Worm (Caenorhabditis elegans) whole organism, L4 larva: ENCODE results near the gene ZK1248.19.
A peak's percentile ranks its signal among the peaks of the same experiment; 100 is the strongest.

Source experiments
- D1046.2 ChIP-seq: fragments of 200-800 bp; sonication (Bioruptor generic); IDR thresholded peaks from 2 replicates; pipeline ENCODE4 v1.3.6; 2022; ENCODE audit warnings: missing genetic modification characterization, missing compliant biosample characterization
- F10B5.3 ChIP-seq: sonication (generic microtip); optimal IDR thresholded peaks from 2 replicates; lab custom pipeline; 2016; ENCODE audit warnings: mild to moderate bottlenecking, missing genetic modification characterization, missing compliant biosample characterization
- F26F4.8 ChIP-seq: fragments of 200-800 bp; sonication (Bioruptor generic); conservative IDR thresholded peaks from 2 replicates; pipeline ENCODE4 v1.3.6; 2022; ENCODE audit warnings: missing genetic modification characterization, missing compliant biosample characterization
- F37D6.2 ChIP-seq: sonication (generic microtip); optimal IDR thresholded peaks from 2 replicates; lab custom pipeline; 2016; ENCODE audit warnings: mild to moderate bottlenecking, missing genetic modification characterization, missing compliant biosample characterization
- R02D3.7 ChIP-seq: fragments of 150-350 bp; sonication (generic microtip); optimal IDR thresholded peaks from 3 replicates; lab custom pipeline; 2014; ENCODE audit warnings: missing biosample characterization, missing genetic modification characterization
- Y105C5A.15 ChIP-seq: fragments of 200-800 bp; sonication (Bioruptor generic); IDR thresholded peaks from 2 replicates; pipeline ENCODE4 v1.3.6; 2022; ENCODE audit warnings: missing genetic modification characterization, missing compliant biosample characterization
- Y5F2A.4 ChIP-seq: fragments of 200-800 bp; sonication (Bioruptor generic); optimal IDR thresholded peaks from 2 replicates; lab custom pipeline; 2018; ENCODE audit warnings: mild to moderate bottlenecking, missing genetic modification characterization, missing compliant biosample characterization
- Y75B8A.6 ChIP-seq: fragments of 200-800 bp; sonication (Bioruptor generic); IDR thresholded peaks from 2 replicates; pipeline ENCODE4 v1.3.6; 2022; ENCODE audit warnings: missing genetic modification reagents, missing genetic modification characterization, missing compliant biosample characterization
- ZK546.5 ChIP-seq, 2 experiments: sonication (generic microtip); optimal IDR thresholded peaks; 2 replicates each; lab custom pipeline; 2017; ENCODE audit warnings: missing biosample characterization in 2 of 2, missing genetic modification characterization in 2 of 2
- aha-1 ChIP-seq: fragments of 150-350 bp; peaks from one replicate; lab custom pipeline; 2014; ENCODE audit warnings: missing biosample characterization, missing genetic modification characterization
- aly-2 ChIP-seq: sonication (generic microtip); optimal IDR thresholded peaks from 2 replicates; lab custom pipeline; 2018; ENCODE audit warnings: missing biosample characterization, missing genetic modification characterization
- ama-1 ChIP-seq: fragments of 150-350 bp; optimal IDR thresholded peaks from 2 replicates; lab custom pipeline; 2014; ENCODE audit warnings: inconsistent platforms, mixed read lengths
- arid-1 ChIP-seq: fragments of 200-800 bp; sonication (Bioruptor generic); conservative IDR thresholded peaks from 2 replicates; pipeline ENCODE4 v1.3.6; 2022; ENCODE audit warnings: missing genetic modification reagents, missing genetic modification characterization, missing compliant biosample characterization
- ceh-28 ChIP-seq: fragments of 150-350 bp; optimal IDR thresholded peaks from 2 replicates; lab custom pipeline; 2014; ENCODE audit warnings: missing biosample characterization, missing genetic modification reagents, missing genetic modification characterization
- ceh-44 ChIP-seq: fragments of 200-800 bp; sonication (Bioruptor generic); IDR thresholded peaks from 2 replicates; pipeline ENCODE4 v1.3.6; 2022; ENCODE audit warnings: missing genetic modification reagents, missing genetic modification characterization, missing compliant biosample characterization
- daf-12 ChIP-seq: fragments of 150-350 bp; optimal IDR thresholded peaks from 2 replicates; lab custom pipeline; 2014; ENCODE audit warnings: missing biosample characterization, missing genetic modification reagents, missing genetic modification characterization
- daf-19 ChIP-seq: fragments of 200-800 bp; sonication (Bioruptor generic); conservative IDR thresholded peaks from 2 replicates; pipeline ENCODE4 v1.3.6; 2022; ENCODE audit warnings: missing genetic modification characterization, missing compliant biosample characterization
- daf-8 ChIP-seq: fragments of 200-800 bp; sonication (Bioruptor generic); IDR thresholded peaks from 2 replicates; pipeline ENCODE4 v1.3.6; 2022; ENCODE audit warnings: missing genetic modification characterization, missing compliant biosample characterization
- dmd-6 ChIP-seq: fragments of 200-800 bp; sonication (Bioruptor generic); IDR thresholded peaks from 2 replicates; pipeline ENCODE4 v1.3.6; 2022; ENCODE audit warnings: missing genetic modification reagents, missing genetic modification characterization, missing compliant biosample characterization
- dmd-8 ChIP-seq: fragments of 200-800 bp; sonication (Bioruptor generic); IDR thresholded peaks from 2 replicates; pipeline ENCODE4 v1.3.6; 2022; ENCODE audit warnings: missing genetic modification characterization, missing compliant biosample characterization
- dpl-1 ChIP-seq: fragments of 150-350 bp; optimal IDR thresholded peaks from 2 replicates; lab custom pipeline; 2014; ENCODE audit warnings: missing biosample characterization, missing genetic modification reagents, missing genetic modification characterization
- egl-27 ChIP-seq: sonication (generic microtip); optimal IDR thresholded peaks from 3 replicates; lab custom pipeline; 2017; ENCODE audit warnings: missing biosample characterization, missing genetic modification reagents, missing genetic modification characterization
- gei-8 ChIP-seq: fragments of 200-800 bp; sonication (Bioruptor generic); optimal IDR thresholded peaks from 2 replicates; lab custom pipeline; 2018; ENCODE audit warnings: mild to moderate bottlenecking, missing genetic modification characterization, missing compliant biosample characterization
- hlh-11 ChIP-seq: fragments of 200-800 bp; sonication (Bioruptor generic); optimal IDR thresholded peaks from 2 replicates; lab custom pipeline; 2018; ENCODE audit warnings: mild to moderate bottlenecking, missing genetic modification characterization, missing compliant biosample characterization
- hlh-30 ChIP-seq: sonication (generic microtip); optimal IDR thresholded peaks from 2 replicates; lab custom pipeline; 2017; ENCODE audit warnings: antibody characterized with exemption, mild to moderate bottlenecking, missing genetic modification characterization, missing compliant biosample characterization; ENCODE audit not compliant: insufficient read depth
- jun-1 ChIP-seq: fragments of 150-350 bp; optimal IDR thresholded peaks from 2 replicates; lab custom pipeline; 2014; ENCODE audit warnings: missing biosample characterization, missing genetic modification reagents, missing genetic modification characterization
- lim-7 ChIP-seq: fragments of 200-800 bp; sonication (Bioruptor generic); IDR thresholded peaks from 2 replicates; pipeline ENCODE4 v1.3.6; 2022; ENCODE audit warnings: missing genetic modification characterization, missing compliant biosample characterization
- lin-15B ChIP-seq: fragments of 150-350 bp; sonication (generic microtip); optimal IDR thresholded peaks from 3 replicates; lab custom pipeline; 2014; ENCODE audit warnings: missing biosample characterization, missing genetic modification characterization
- lin-38 ChIP-seq: fragments of 200-800 bp; sonication (Bioruptor generic); IDR thresholded peaks from 2 replicates; pipeline ENCODE4 v1.3.6; 2022; ENCODE audit warnings: missing genetic modification reagents, missing genetic modification characterization, missing compliant biosample characterization
- lir-3 ChIP-seq: sonication (generic microtip); optimal IDR thresholded peaks from 2 replicates; lab custom pipeline; 2016; ENCODE audit warnings: mild to moderate bottlenecking, missing genetic modification characterization, missing compliant biosample characterization
- madf-5 ChIP-seq, 2 experiments: fragments of 200-800 bp; sonication (Bioruptor generic); IDR thresholded peaks; 2 replicates each; pipeline ENCODE4 v1.3.6; 2022; ENCODE audit warnings: missing compliant biosample characterization in 2 of 2, missing genetic modification characterization in 2 of 2
- nhr-237 ChIP-seq: sonication (generic microtip); optimal IDR thresholded peaks from 2 replicates; lab custom pipeline; 2017; ENCODE audit warnings: missing biosample characterization, missing genetic modification characterization
- nhr-41 ChIP-seq: fragments of 200-800 bp; sonication (Bioruptor generic); IDR thresholded peaks from 2 replicates; pipeline ENCODE4 v1.3.6; 2022; ENCODE audit warnings: missing genetic modification reagents, missing genetic modification characterization, missing compliant biosample characterization
- nhr-48 ChIP-seq: sonication (generic microtip); optimal IDR thresholded peaks from 2 replicates; lab custom pipeline; 2016; ENCODE audit warnings: mild to moderate bottlenecking, missing genetic modification characterization, missing compliant biosample characterization
- nhr-77 ChIP-seq: fragments of 150-350 bp; optimal IDR thresholded peaks from 2 replicates; lab custom pipeline; 2014; ENCODE audit warnings: missing biosample characterization, missing genetic modification characterization
- pha-4 ChIP-seq, 2 experiments: fragments of 150-350 bp in 1 of 2; fragments of 200-800 bp in 1 of 2; sonication (Bioruptor generic) in 1 of 2; IDR thresholded peaks in 1 of 2; optimal IDR thresholded peaks in 1 of 2; 2 replicates each; pipeline versions ENCODE4 v1.3.6 to Lab custom; 2014 to 2022; ENCODE audit warnings: missing genetic modification characterization in 2 of 2, missing genetic modification reagents in 2 of 2, missing biosample characterization in 1 of 2, missing compliant biosample characterization in 1 of 2
- pqm-1 ChIP-seq: sonication (generic microtip); optimal IDR thresholded peaks from 2 replicates; lab custom pipeline; 2017; ENCODE audit warnings: missing biosample characterization, missing genetic modification characterization
- rbr-2 ChIP-seq: sonication (generic microtip); optimal IDR thresholded peaks from 2 replicates; lab custom pipeline; 2016; ENCODE audit warnings: missing genotype, missing genetic modification characterization, missing compliant biosample characterization
- set-16 ChIP-seq: fragments of 200-800 bp; sonication (Bioruptor generic); IDR thresholded peaks from 2 replicates; pipeline ENCODE4 v1.3.6; 2022; ENCODE audit warnings: missing genetic modification reagents, missing genetic modification characterization, missing compliant biosample characterization
- skn-1 ChIP-seq: fragments of 150-350 bp; optimal IDR thresholded peaks from 2 replicates; lab custom pipeline; 2014; ENCODE audit warnings: missing biosample characterization, missing genetic modification characterization
- snpc-1.2 ChIP-seq: fragments of 200-800 bp; sonication (Bioruptor generic); IDR thresholded peaks from 2 replicates; pipeline ENCODE4 v1.3.6; 2022; ENCODE audit warnings: missing genetic modification reagents, missing genetic modification characterization, missing compliant biosample characterization
- tag-97 ChIP-seq: fragments of 200-800 bp; sonication (Bioruptor generic); IDR thresholded peaks from 2 replicates; pipeline ENCODE4 v1.3.6; 2022; ENCODE audit warnings: missing genetic modification characterization, missing compliant biosample characterization
- unc-39 ChIP-seq: sonication (generic microtip); optimal IDR thresholded peaks from 2 replicates; lab custom pipeline; 2017; ENCODE audit warnings: missing biosample characterization, missing genetic modification characterization
- zfp-3 ChIP-seq: fragments of 200-800 bp; sonication (Bioruptor generic); conservative IDR thresholded peaks from 2 replicates; pipeline ENCODE4 v1.3.6; 2022; ENCODE audit warnings: missing genetic modification reagents, missing genetic modification characterization, missing compliant biosample characterization
- zip-2 ChIP-seq: fragments of 150-350 bp; optimal IDR thresholded peaks from 2 replicates; lab custom pipeline; 2014; ENCODE audit warnings: missing biosample characterization, missing genetic modification characterization

The ZK1248.19 gene

ce11 chrII:5865405-5866308, 26.4 kb upstream of the ZK1248.19 start, which contains the start of gene F55C12.19 (continued):
- no peak for TF ChIP-seq skn-1 (tag; lab: Kevin White, UChicago)
- no peak for TF ChIP-seq lim-7
- no peak for TF ChIP-seq unc-39 (tag; lab: Kevin White, UChicago)
- TF ChIP-seq dmd-6 (GFP tag; lab: Robert Waterston, UW), result peak; percentile 59
- TF ChIP-seq tag-97 (GFP tag; lab: Robert Waterston, UW), result no peak
- TF ChIP-seq set-16 (GFP tag; lab: Robert Waterston, UW), result no peak
- no peak for TF ChIP-seq Y75B8A.6 (GFP tag; lab: Robert Waterston, UW)
- TF ChIP-seq lir-3 (tag; lab: Kevin White, UChicago), result no peak
- no peak for TF ChIP-seq hlh-30
- no peak for TF ChIP-seq F37D6.2
- no peak for TF ChIP-seq nhr-41 (GFP tag; lab: Robert Waterston, UW)
- no peak for TF ChIP-seq zip-2 (tag; lab: Kevin White, UChicago)
- TF ChIP-seq nhr-48 (tag; lab: Kevin White, UChicago), result no peak
- no peak for TF ChIP-seq nhr-77 (tag; lab: Kevin White, UChicago)
- no peak for TF ChIP-seq R02D3.7 (tag; lab: Kevin White, UChicago)
- peak; percentile 97 for TF ChIP-seq aha-1
- no peak for TF ChIP-seq madf-5 (GFP tag; IDR thresholded peaks at IDR 0.05; lab: Robert Waterston, UW)
- no peak for TF ChIP-seq daf-8 (GFP tag; lab: Robert Waterston, UW)
- no peak for TF ChIP-seq egl-27 (tag; lab: Kevin White, UChicago)
- TF ChIP-seq pha-4 (GFP tag; IDR thresholded peaks at IDR 0.05; lab: Robert Waterston, UW), result no peak
- TF ChIP-seq pha-4 (tag; optimal IDR thresholded peaks at IDR 0.05; lab: Kevin White, UChicago), result no peak
- no peak for TF ChIP-seq gei-8 (GFP tag; lab: Kevin White, UChicago)
- no peak for TF ChIP-seq ceh-44 (GFP tag; lab: Robert Waterston, UW)
- TF ChIP-seq daf-12 (tag; lab: Kevin White, UChicago), result no peak
- TF ChIP-seq lin-38 (GFP tag; lab: Robert Waterston, UW), result no peak
- peak; percentile 52 for TF ChIP-seq pqm-1 (tag; lab: Kevin White, UChicago)
- TF ChIP-seq nhr-237 (tag; lab: Kevin White, UChicago), result no peak
- TF ChIP-seq ceh-28 (tag; lab: Kevin White, UChicago), result no peak
- TF ChIP-seq dmd-8 (GFP tag; lab: Robert Waterston, UW), result no peak
- no peak for TF ChIP-seq rbr-2 (tag; lab: Kevin White, UChicago)
- no peak for TF ChIP-seq aly-2 (tag; lab: Kevin White, UChicago)
- TF ChIP-seq arid-1, result no peak
- TF ChIP-seq jun-1, result no peak
- no peak for TF ChIP-seq Y105C5A.15 (GFP tag; lab: Robert Waterston, UW)
- TF ChIP-seq ZK546.5 (tag; optimal IDR thresholded peaks at IDR 0.05; lab: Kevin White, UChicago), result no peak
- no peak for TF ChIP-seq F26F4.8 (GFP tag; lab: Robert Waterston, UW)
- no peak for TF ChIP-seq ama-1 (lab: Kevin White, UChicago)
- no peak for TF ChIP-seq Y5F2A.4 (GFP tag; lab: Kevin White, UChicago)
- no peak for TF ChIP-seq D1046.2 (GFP tag; lab: Robert Waterston, UW)
- TF ChIP-seq hlh-11 (tag; lab: Kevin White, UChicago), result no peak
- TF ChIP-seq snpc-1.2, result no peak
- TF ChIP-seq lin-15B, result no peak
- TF ChIP-seq daf-19, result no peak
- TF ChIP-seq dpl-1 (GFP tag; lab: Kevin White, UChicago), result no peak
- TF ChIP-seq zfp-3, result no peak
- no peak for TF ChIP-seq F10B5.3 (tag; lab: Kevin White, UChicago)
- TF ChIP-seq, all 104 proteins: peak for 9
